Worm (Caenorhabditis elegans) whole organism, young adult: ENCODE data around the gene M18.6.
"Not testable (repeated sequence)": the region's sequence is repeated elsewhere in the genome, so short reads cannot be mapped to it uniquely, and the experiment has no call there.

ENCODE experiments used
- F57A8.1 ChIP-seq: fragments of 200-800 bp; sonication (Bioruptor generic); optimal IDR thresholded peaks from 2 replicates; lab custom pipeline; 2018; ENCODE audit warnings: mild to moderate bottlenecking, missing genetic modification characterization, moderate library complexity, missing compliant biosample characterization
- chd-7 ChIP-seq: sonication (generic microtip); optimal IDR thresholded peaks from 2 replicates; lab custom pipeline; 2016; ENCODE audit warnings: mild to moderate bottlenecking, missing genetic modification characterization, moderate library complexity, missing compliant biosample characterization
- ekl-4 ChIP-seq: fragments of 200-800 bp; sonication (Bioruptor generic); IDR thresholded peaks from 2 replicates; pipeline ENCODE4 v1.3.6; 2022; ENCODE audit warnings: missing genetic modification reagents, missing genetic modification characterization, missing compliant biosample characterization
- fkh-3 ChIP-seq: sonication (generic microtip); optimal IDR thresholded peaks from 2 replicates; lab custom pipeline; 2016; ENCODE audit warnings: mild to moderate bottlenecking, missing genetic modification characterization, missing compliant biosample characterization
- pha-4 ChIP-seq: fragments of 150-350 bp; sonication (generic microtip); optimal IDR thresholded peaks from 2 replicates; lab custom pipeline; 2014; ENCODE audit warnings: missing biosample characterization, missing genetic modification reagents, missing genetic modification characterization
- rec-8 ChIP-seq, 2 experiments: sonication (generic microtip); optimal IDR thresholded peaks; 2 replicates each; lab custom pipeline; 2016; ENCODE audit warnings: mild to moderate bottlenecking in 2 of 2, missing genetic modification characterization in 2 of 2, missing genetic modification reagents in 2 of 2, missing genotype in 2 of 2, missing biosample characterization in 1 of 2, missing compliant biosample characterization in 1 of 2, moderate library complexity in 1 of 2
- sdz-38 ChIP-seq: sonication (generic microtip); optimal IDR thresholded peaks from 2 replicates; lab custom pipeline; 2016; ENCODE audit warnings: missing genotype, missing genetic modification characterization, missing compliant biosample characterization
- tbx-9 ChIP-seq: sonication (generic microtip); optimal IDR thresholded peaks from 2 replicates; lab custom pipeline; 2016; ENCODE audit warnings: borderline replicate concordance, missing genetic modification characterization, inconsistent platforms, missing compliant biosample characterization
- unc-130 ChIP-seq: sonication (generic microtip); optimal IDR thresholded peaks from 2 replicates; lab custom pipeline; 2016; ENCODE audit warnings: missing genetic modification reagents, missing genetic modification characterization, missing compliant biosample characterization
- unc-62 ChIP-seq: fragments of 150-350 bp; optimal IDR thresholded peaks from 2 replicates; lab custom pipeline; 2014; ENCODE audit warnings: missing biosample characterization, missing genetic modification reagents, missing genetic modification characterization

DNA sequence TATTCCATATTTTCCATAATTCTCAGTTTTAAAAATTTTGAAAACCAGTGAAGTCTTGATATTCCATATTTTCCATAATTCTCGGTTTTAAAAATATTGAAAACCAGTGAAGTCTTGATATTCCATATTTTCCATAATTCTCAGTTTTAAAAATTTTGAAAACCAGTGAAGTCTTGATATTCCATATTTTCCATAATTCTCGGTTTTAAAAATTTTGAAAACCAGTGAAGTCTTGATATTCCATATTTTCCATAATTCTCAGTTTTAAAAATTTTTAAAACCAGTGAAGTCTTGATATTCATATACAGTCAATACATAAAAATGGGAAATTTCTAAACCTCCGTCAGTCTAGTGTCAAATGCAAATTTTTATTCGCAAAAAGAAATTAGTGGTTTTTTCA lies 49.3 kb downstream of the M18.6 start:
- not testable (repeated sequence) for TF ChIP-seq ekl-4 (GFP tag; lab: Robert Waterston, UW); sdz-38; rec-8 (tag; optimal IDR thresholded peaks at IDR 0.05; lab: Kevin White, UChicago); pha-4 (tag; lab: Kevin White, UChicago); chd-7; F57A8.1 (GFP tag; lab: Kevin White, UChicago); tbx-9 (tag; lab: Kevin White, UChicago); unc-62 (GFP tag; lab: Kevin White, UChicago); unc-130; fkh-3 (tag; lab: Kevin White, UChicago)
